Worm (Caenorhabditis elegans) whole organism, mixed stage, embryonic: ENCODE data around the gene lin-14.

ENCODE experiments used
- M03D4.4 ChIP-seq: sonication (generic microtip); optimal IDR thresholded peaks from 2 replicates; lab custom pipeline; 2017; ENCODE audit warnings: mild to moderate bottlenecking, missing genetic modification characterization, missing compliant biosample characterization
- bed-3 ChIP-seq: fragments of 200-800 bp; sonication (Bioruptor generic); optimal IDR thresholded peaks from 3 replicates; lab custom pipeline; 2018; ENCODE audit warnings: mild to moderate bottlenecking, missing genetic modification characterization, moderate library complexity, missing compliant biosample characterization
- blmp-1 ChIP-seq: fragments of 150-350 bp; optimal IDR thresholded peaks from 2 replicates; lab custom pipeline; 2014; ENCODE audit warnings: missing biosample characterization, missing genetic modification characterization
- ceh-39 ChIP-seq: fragments of 150-350 bp; optimal IDR thresholded peaks from 2 replicates; lab custom pipeline; 2014; ENCODE audit warnings: missing biosample characterization, missing genetic modification characterization
- ceh-43 ChIP-seq: fragments of 200-800 bp; sonication (Bioruptor generic); optimal IDR thresholded peaks from 2 replicates; lab custom pipeline; 2018; ENCODE audit warnings: mild to moderate bottlenecking, missing genetic modification characterization, moderate library complexity, missing compliant biosample characterization
- ceh-83 ChIP-seq: fragments of 200-800 bp; sonication (Bioruptor generic); optimal IDR thresholded peaks from 2 replicates; lab custom pipeline; 2018; ENCODE audit warnings: mild to moderate bottlenecking, missing genetic modification characterization, missing compliant biosample characterization
- ces-1 ChIP-seq: fragments of 150-350 bp; optimal IDR thresholded peaks from 2 replicates; lab custom pipeline; 2014; ENCODE audit warnings: missing biosample characterization, missing genetic modification reagents, missing genetic modification characterization
- cnd-1 ChIP-seq: fragments of 200-800 bp; sonication (Bioruptor generic); optimal IDR thresholded peaks from 2 replicates; lab custom pipeline; 2018; ENCODE audit warnings: mild to moderate bottlenecking, missing genetic modification characterization, missing compliant biosample characterization
- drap-1 ChIP-seq: fragments of 200-800 bp; sonication (Bioruptor generic); optimal IDR thresholded peaks from 3 replicates; lab custom pipeline; 2018; ENCODE audit warnings: mild to moderate bottlenecking, missing genetic modification characterization, missing compliant biosample characterization
- elt-1 ChIP-seq: sonication (generic microtip); optimal IDR thresholded peaks from 2 replicates; lab custom pipeline; 2017; ENCODE audit warnings: missing genetic modification characterization, mild to moderate bottlenecking, missing compliant biosample characterization, antibody characterized with exemption, moderate library complexity, borderline replicate concordance; ENCODE audit not compliant: insufficient read depth
- flh-1 ChIP-seq: fragments of 200-800 bp; sonication (Bioruptor generic); optimal IDR thresholded peaks from 2 replicates; lab custom pipeline; 2018; ENCODE audit warnings: mild to moderate bottlenecking, missing genetic modification characterization, moderate library complexity, missing compliant biosample characterization
- ham-2 ChIP-seq: fragments of 200-800 bp; sonication (Bioruptor generic); optimal IDR thresholded peaks from 2 replicates; lab custom pipeline; 2018; ENCODE audit warnings: mild to moderate bottlenecking, missing genetic modification characterization, missing compliant biosample characterization
- hlh-1 ChIP-seq: fragments of 150-350 bp; optimal IDR thresholded peaks from 2 replicates; lab custom pipeline; 2014; ENCODE audit warnings: missing biosample characterization, missing genetic modification reagents, missing genetic modification characterization
- lin-13 ChIP-seq: fragments of 150-350 bp; optimal IDR thresholded peaks from 2 replicates; lab custom pipeline; 2014; ENCODE audit warnings: missing biosample characterization, missing genetic modification characterization
- lin-32 ChIP-seq: fragments of 200-800 bp; sonication (Bioruptor generic); optimal IDR thresholded peaks from 2 replicates; lab custom pipeline; 2018; ENCODE audit warnings: mild to moderate bottlenecking, missing genetic modification characterization, missing compliant biosample characterization
- lsy-2 ChIP-seq: fragments of 150-350 bp; optimal IDR thresholded peaks from 2 replicates; lab custom pipeline; 2014; ENCODE audit warnings: missing biosample characterization, missing genetic modification characterization
- mab-5 ChIP-seq: fragments of 150-350 bp; optimal IDR thresholded peaks from 2 replicates; lab custom pipeline; 2014; ENCODE audit warnings: missing biosample characterization, missing genetic modification characterization
- mep-1 ChIP-seq: fragments of 150-350 bp; optimal IDR thresholded peaks from 2 replicates; lab custom pipeline; 2017; ENCODE audit warnings: missing biosample characterization, missing genetic modification reagents, missing genetic modification characterization, inconsistent platforms
- mls-2 ChIP-seq: sonication (generic microtip); optimal IDR thresholded peaks from 2 replicates; lab custom pipeline; 2016; ENCODE audit warnings: mild to moderate bottlenecking, missing genetic modification characterization, moderate library complexity, missing compliant biosample characterization
- nhr-2 ChIP-seq: fragments of 150-350 bp; optimal IDR thresholded peaks from 2 replicates; lab custom pipeline; 2014; ENCODE audit warnings: missing biosample characterization, missing genetic modification characterization
- nhr-237 ChIP-seq: fragments of 150-350 bp; optimal IDR thresholded peaks from 2 replicates; lab custom pipeline; 2014; ENCODE audit warnings: missing biosample characterization, missing genetic modification characterization
- nhr-28 ChIP-seq: fragments of 150-350 bp; optimal IDR thresholded peaks from 2 replicates; lab custom pipeline; 2014; ENCODE audit warnings: missing biosample characterization, missing genetic modification characterization
- nhr-76 ChIP-seq: sonication (generic microtip); optimal IDR thresholded peaks from 2 replicates; lab custom pipeline; 2017; ENCODE audit warnings: missing biosample characterization, missing genetic modification characterization
- pha-4 ChIP-seq: fragments of 150-350 bp; optimal IDR thresholded peaks from 2 replicates; lab custom pipeline; 2018; ENCODE audit warnings: missing biosample characterization, missing genetic modification reagents, missing genetic modification characterization
- sem-2 ChIP-seq: fragments of 200-800 bp; sonication (Bioruptor generic); optimal IDR thresholded peaks from 2 replicates; lab custom pipeline; 2018; ENCODE audit warnings: mild to moderate bottlenecking, missing genetic modification characterization, missing compliant biosample characterization
- snpc-4 ChIP-seq: fragments of 150-350 bp; optimal IDR thresholded peaks from 2 replicates; lab custom pipeline; 2014; ENCODE audit warnings: missing biosample characterization, missing genetic modification characterization
- sptf-1 ChIP-seq: sonication (generic microtip); optimal IDR thresholded peaks from 2 replicates; lab custom pipeline; 2017; ENCODE audit warnings: mild to moderate bottlenecking, missing genetic modification characterization, moderate library complexity, missing compliant biosample characterization
- tbx-8 ChIP-seq: fragments of 200-800 bp; sonication (Bioruptor generic); optimal IDR thresholded peaks from 2 replicates; lab custom pipeline; 2018; ENCODE audit warnings: mild to moderate bottlenecking, missing genetic modification characterization, moderate library complexity, missing compliant biosample characterization
- unc-120 ChIP-seq: sonication (generic microtip); optimal IDR thresholded peaks from 2 replicates; lab custom pipeline; 2017; ENCODE audit warnings: missing genetic modification characterization, missing compliant biosample characterization; ENCODE audit not compliant: poor library complexity, severe bottlenecking
- unc-39 ChIP-seq: fragments of 150-350 bp; optimal IDR thresholded peaks from 2 replicates; lab custom pipeline; 2014; ENCODE audit warnings: missing biosample characterization, missing genetic modification characterization
- unc-62 ChIP-seq: fragments of 150-350 bp; optimal IDR thresholded peaks from 2 replicates; lab custom pipeline; 2014; ENCODE audit warnings: missing biosample characterization, missing genetic modification reagents, missing genetic modification characterization
- zip-8 ChIP-seq: fragments of 150-350 bp; optimal IDR thresholded peaks from 2 replicates; lab custom pipeline; 2014; ENCODE audit warnings: missing biosample characterization, missing genetic modification characterization
- ztf-11 ChIP-seq: fragments of 150-350 bp; optimal IDR thresholded peaks from 2 replicates; lab custom pipeline; 2014; ENCODE audit warnings: missing biosample characterization, missing genetic modification characterization

Gene lin-14

ce11 chrX:11465215-11465614, at the start of gene lin-14:
lin-14 (plus strand) TSS chrX:11465560.
- peak; percentile 32 for TF ChIP-seq mls-2 (tag; lab: Kevin White, UChicago)
- TF ChIP-seq mab-5 (tag; lab: Kevin White, UChicago), result no peak
- TF ChIP-seq pha-4 (tag; lab: Kevin White, UChicago), result peak; percentile 8
- TF ChIP-seq sptf-1 (tag; lab: Kevin White, UChicago), result no peak
- peak; percentile 69 for TF ChIP-seq ham-2 (GFP tag; lab: Kevin White, UChicago)
- no peak for TF ChIP-seq snpc-4 (tag; lab: Kevin White, UChicago)
- TF ChIP-seq unc-120 (tag; lab: Kevin White, UChicago), result peak; percentile 94
- no peak for TF ChIP-seq nhr-76 (tag; lab: Kevin White, UChicago)
- TF ChIP-seq unc-39 (tag; lab: Kevin White, UChicago), result no peak
- no peak for TF ChIP-seq nhr-2 (tag; lab: Kevin White, UChicago)
- TF ChIP-seq ceh-39 (tag; lab: Kevin White, UChicago), result no peak
- no peak for TF ChIP-seq ceh-43 (GFP tag; lab: Kevin White, UChicago)
- peak; percentile 2 for TF ChIP-seq drap-1
- TF ChIP-seq lsy-2 (tag; lab: Kevin White, UChicago), result peak; percentile 5
- peak; percentile 10 for TF ChIP-seq mep-1
- TF ChIP-seq ces-1 (GFP tag; lab: Kevin White, UChicago), result peak; percentile 33
- TF ChIP-seq sem-2 (GFP tag; lab: Kevin White, UChicago), result no peak
- no peak for TF ChIP-seq ztf-11 (tag; lab: Kevin White, UChicago)
- peak; percentile 34 for TF ChIP-seq unc-62 (GFP tag; lab: Kevin White, UChicago)
- TF ChIP-seq hlh-1, result no peak
- TF ChIP-seq nhr-237 (tag; lab: Kevin White, UChicago), result no peak
- TF ChIP-seq zip-8 (tag; lab: Kevin White, UChicago), result no peak
- TF ChIP-seq tbx-8 (GFP tag; lab: Kevin White, UChicago), result no peak

ce11 chrX:11418667-11419066, 46.7 kb upstream of the lin-14 start, which contains the start of gene F46C3.2:
F46C3.2 (minus strand) TSS chrX:11418767.
- TF ChIP-seq ztf-11 (tag; lab: Kevin White, UChicago), result no peak
- no peak for TF ChIP-seq unc-39 (tag; lab: Kevin White, UChicago)
- no peak for TF ChIP-seq tbx-8 (GFP tag; lab: Kevin White, UChicago)
- TF ChIP-seq nhr-237 (tag; lab: Kevin White, UChicago), result no peak
- no peak for TF ChIP-seq flh-1 (GFP tag; lab: Kevin White, UChicago)
- TF ChIP-seq mep-1, result no peak
- TF ChIP-seq ceh-83 (GFP tag; lab: Kevin White, UChicago), result no peak
- no peak for TF ChIP-seq mab-5 (tag; lab: Kevin White, UChicago)
- TF ChIP-seq, all 35 proteins: peak for 0

- TF ChIP-seq lin-32 (GFP tag; lab: Kevin White, UChicago) (no peak), ceh-39 (tag; lab: Kevin White, UChicago) (no peak), M03D4.4 (tag; lab: Kevin White, UChicago) (no peak), unc-120 (tag; lab: Kevin White, UChicago) (no peak), snpc-4 (tag; lab: Kevin White, UChicago) (no peak), mep-1 (no peak), ham-2 (GFP tag; lab: Kevin White, UChicago) (no peak), lsy-2 (tag; lab: Kevin White, UChicago) (no peak), ceh-43 (GFP tag; lab: Kevin White, UChicago) (no peak), sem-2 (GFP tag; lab: Kevin White, UChicago) (no peak), nhr-2 (tag; lab: Kevin White, UChicago) (no peak), nhr-237 (tag; lab: Kevin White, UChicago) (no peak), ztf-11 (tag; lab: Kevin White, UChicago) (no peak), nhr-28 (tag; lab: Kevin White, UChicago) (no peak), elt-1 (no peak), ces-1 (GFP tag; lab: Kevin White, UChicago) (no peak), bed-3 (GFP tag; lab: Kevin White, UChicago) (no peak), cnd-1 (tag; lab: Kevin White, UChicago) (no peak), blmp-1 (tag; lab: Kevin White, UChicago) (no peak), lin-13 (tag; lab: Kevin White, UChicago) (no peak)
Measured at ce11 chrX:11419988-11420387, 45.4 kb upstream of the lin-14 start, which contains the start of gene F46C3.6. F46C3.6 (minus strand) TSS chrX:11420074.
